Worm (Caenorhabditis elegans): Measurements from ENCODE around the gene sru-37.

Gene sru-37

DNA sequence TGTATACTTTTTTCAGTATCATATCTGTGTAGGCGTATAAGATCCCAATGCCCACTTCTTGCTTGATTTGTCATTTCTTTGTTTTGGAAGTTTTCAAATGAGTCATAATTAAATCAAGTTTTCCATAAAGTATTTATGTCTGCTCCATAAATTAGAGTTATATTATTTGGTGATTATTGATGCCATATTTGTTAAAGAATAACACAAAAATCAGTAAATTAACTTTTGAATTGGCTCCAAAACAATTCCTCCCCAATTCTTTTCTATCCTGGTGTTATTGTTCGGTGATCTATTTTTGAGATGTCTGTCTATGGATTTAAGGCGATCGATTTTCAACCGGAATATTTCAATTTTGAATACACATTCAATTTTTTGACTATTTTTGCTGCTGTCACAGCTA is at the start of gene sru-37:
TSS of gene sru-37 (plus strand) at position 301 of the 400 bp plus-strand sequence.
- TF ChIP-seq madf-2 (tag; optimal IDR thresholded peaks at IDR 0.05) = no peak
- no peak for TF ChIP-seq pros-1 (tag; optimal IDR thresholded peaks at IDR 0.05)
- no peak for TF ChIP-seq lin-11 (tag; optimal IDR thresholded peaks at IDR 0.05)
- TF ChIP-seq T23F11.4 (GFP tag; optimal IDR thresholded peaks at IDR 0.05) = no peak
- no peak for TF ChIP-seq sox-4 (tag; optimal IDR thresholded peaks at IDR 0.05)
- no peak for TF ChIP-seq ceh-31 (tag; optimal IDR thresholded peaks at IDR 0.05)
- no peak for TF ChIP-seq rnt-1 (tag; optimal IDR thresholded peaks at IDR 0.05)
- no peak for TF ChIP-seq ceh-30 (tag; optimal IDR thresholded peaks at IDR 0.05)
- TF ChIP-seq ceh-48 (tag; optimal IDR thresholded peaks at IDR 0.05) = no peak
- no peak for TF ChIP-seq ceh-2 (tag; optimal IDR thresholded peaks at IDR 0.05)
- no peak for TF ChIP-seq unc-55 (GFP tag; optimal IDR thresholded peaks at IDR 0.05)
- TF ChIP-seq C38D4.7 (GFP tag; optimal IDR thresholded peaks at IDR 0.05) = no peak
- no peak for TF ChIP-seq ceh-14 (tag; optimal IDR thresholded peaks at IDR 0.05)
- no peak for TF ChIP-seq unc-3 (GFP tag; conservative IDR thresholded peaks at IDR 0.05)
- no peak for TF ChIP-seq unc-3 (tag; optimal IDR thresholded peaks at IDR 0.05)
- TF ChIP-seq ama-1 (optimal IDR thresholded peaks at IDR 0.05) = no peak
- no peak for TF ChIP-seq ceh-6 (GFP tag; optimal IDR thresholded peaks at IDR 0.05)

DNA sequence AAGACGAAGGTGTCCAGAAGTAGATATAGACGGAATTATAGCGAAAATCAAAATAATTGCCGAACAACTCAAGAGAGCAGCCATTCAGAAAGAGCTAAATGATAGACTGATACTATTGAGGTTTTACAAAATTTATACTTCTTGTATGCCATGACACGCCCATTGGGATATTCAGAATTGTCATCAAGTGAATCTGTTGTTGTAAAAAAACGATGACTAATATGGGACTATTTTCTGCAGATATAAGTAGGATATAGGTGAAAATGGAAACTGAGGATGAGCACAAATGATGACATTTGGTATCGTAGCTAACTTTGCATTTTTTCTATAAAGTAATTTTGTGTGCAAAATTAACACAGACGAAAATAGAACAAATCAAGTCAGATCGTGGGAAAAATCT is 49.5 kb upstream of the sru-37 start, which contains the start of gene F58E6.8:
TSS of gene F58E6.8 (minus strand) at position 101 of the 400 bp plus-strand sequence.
- TF ChIP-seq ceh-19 (GFP tag; optimal IDR thresholded peaks at IDR 0.05) (no peak), npax-4 (tag; optimal IDR thresholded peaks at IDR 0.05) (no peak), ceh-45 (GFP tag; IDR thresholded peaks at IDR 0.05) (no peak), C38D4.7 (GFP tag; optimal IDR thresholded peaks at IDR 0.05) (no peak), lim-6 (tag; optimal IDR thresholded peaks at IDR 0.05) (no peak), elt-4 (tag; optimal IDR thresholded peaks at IDR 0.05) (no peak), K09A11.1 (tag; optimal IDR thresholded peaks at IDR 0.05; ENCODE audit: insufficient read depth) (no peak), ceh-34 (tag; optimal IDR thresholded peaks at IDR 0.05) (no peak), ttx-3 (tag; optimal IDR thresholded peaks at IDR 0.05) (no peak), unc-55 (GFP tag; optimal IDR thresholded peaks at IDR 0.05) (no peak), sdc-2 (tag; optimal IDR thresholded peaks at IDR 0.05) (no peak), hlh-30 (tag; optimal IDR thresholded peaks at IDR 0.05; ENCODE audit: insufficient read depth) (no peak), zip-5 (tag; optimal IDR thresholded peaks at IDR 0.05) (no peak), ceh-22 (tag; optimal IDR thresholded peaks at IDR 0.05) (no peak), ceh-31 (tag; optimal IDR thresholded peaks at IDR 0.05) (no peak), gmeb-2 (tag; optimal IDR thresholded peaks at IDR 0.05) (no peak), lin-11 (tag; optimal IDR thresholded peaks at IDR 0.05) (no peak), ceh-30 (tag; optimal IDR thresholded peaks at IDR 0.05) (no peak), nhr-232 (tag; optimal IDR thresholded peaks at IDR 0.05) (no peak), ceh-18 (tag; optimal IDR thresholded peaks at IDR 0.05) (no peak)

DNA sequence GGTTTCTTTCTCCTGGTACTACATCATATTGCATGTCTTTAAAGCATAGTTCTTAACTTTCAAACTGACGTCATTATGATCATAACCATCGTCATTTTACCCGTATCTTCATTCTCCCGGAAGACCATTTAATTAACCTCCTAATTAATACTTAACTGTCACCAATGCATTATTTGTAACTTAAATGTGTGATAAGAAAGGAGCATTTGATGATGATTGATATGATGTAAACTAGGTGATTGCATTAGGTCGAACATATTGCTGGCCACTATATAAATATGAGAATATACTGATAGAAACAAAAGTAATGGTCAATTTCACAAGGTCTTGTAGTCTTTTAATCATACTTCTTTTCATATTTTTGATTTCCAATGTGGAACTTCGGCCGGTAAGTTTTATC is 49.0 kb upstream of the sru-37 start, which contains the start of gene hrg-3:
TSS of gene hrg-3 (plus strand) at position 227 of the 400 bp plus-strand sequence.
- no peak for TF ChIP-seq pqm-1 (tag; optimal IDR thresholded peaks at IDR 0.05)
- TF ChIP-seq nfya-1 (tag; optimal IDR thresholded peaks at IDR 0.05) = no peak
- no peak for TF ChIP-seq zip-5 (tag; optimal IDR thresholded peaks at IDR 0.05)
- TF ChIP-seq ceh-18 (tag; optimal IDR thresholded peaks at IDR 0.05) = no peak
- peak; percentile 48 for TF ChIP-seq elt-2 (tag; optimal IDR thresholded peaks at IDR 0.05)

DNA sequence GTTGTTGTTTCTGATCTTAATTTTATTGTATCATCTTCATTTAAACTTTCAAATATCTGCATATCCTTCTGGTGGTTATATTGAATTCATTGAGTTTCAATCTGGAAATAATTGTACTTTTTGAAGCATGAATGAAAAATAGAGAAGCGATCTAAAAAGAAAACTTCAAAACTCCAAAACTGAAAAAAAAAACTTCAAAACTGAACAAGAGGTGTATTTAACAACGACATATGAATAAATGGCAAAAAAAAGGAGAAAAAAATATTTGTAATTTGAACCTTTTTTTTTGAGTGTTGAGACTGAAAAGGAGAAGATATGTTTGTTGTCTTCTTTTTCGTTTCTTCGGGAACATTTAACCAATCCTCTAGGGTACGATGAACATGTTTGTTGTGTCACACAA is 47.4 kb upstream of the sru-37 start, which contains the start of gene F58E6.11:
TSS of gene F58E6.11 (minus strand) at position 101 of the 400 bp plus-strand sequence.
- TF ChIP-seq eyg-1 (tag; optimal IDR thresholded peaks at IDR 0.05) = no peak

DNA sequence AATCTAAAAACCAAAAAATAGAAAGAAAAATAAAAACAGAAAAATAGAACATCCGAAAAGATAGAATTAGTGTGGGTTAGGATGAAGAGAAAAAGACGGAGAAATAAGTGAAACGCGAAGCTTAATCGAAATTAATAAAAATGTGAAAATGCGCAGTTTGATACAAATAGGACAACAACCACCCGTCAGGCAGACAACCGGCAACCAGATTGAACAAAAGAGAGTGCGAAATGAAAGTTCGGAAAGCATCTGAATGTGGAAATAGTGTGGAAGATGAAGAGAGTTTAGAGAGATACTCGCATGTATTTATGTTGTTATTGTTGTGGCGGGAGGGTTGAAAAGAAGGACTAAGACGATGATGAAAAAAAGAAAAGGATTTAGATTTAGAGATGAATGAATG is 46.8 kb upstream of the sru-37 start:
- TF ChIP-seq nhr-11 (tag; optimal IDR thresholded peaks at IDR 0.05) (no peak), C08G9.2 (tag; optimal IDR thresholded peaks at IDR 0.05) (no peak), pha-4 (tag; optimal IDR thresholded peaks at IDR 0.05) (no peak), hlh-30 (tag; optimal IDR thresholded peaks at IDR 0.05; ENCODE audit: insufficient read depth) (no peak), madf-2 (tag; optimal IDR thresholded peaks at IDR 0.05) (no peak)
